Fruit fly (Drosophila melanogaster): ENCODE results near the gene CG7203.
A peak's percentile ranks its signal among the peaks of the same experiment; 100 is the strongest.

The CG7203 gene

dm6 chr2L:7799804-7800433, 46.9 kb upstream of the CG7203 start, which contains the start of the genes Herp and r2d2 (continued):
- peak; percentile 77 for TF ChIP-seq fd59A (GFP tag; optimal IDR thresholded peaks at IDR 0.05)
- peak; percentile 81 for TF ChIP-seq Sox102F (GFP tag; optimal IDR thresholded peaks at IDR 0.05)
- TF ChIP-seq Hr39 (GFP tag; optimal IDR thresholded peaks at IDR 0.05), result peak; percentile 90
- peak; percentile 83 for TF ChIP-seq CG6808 (GFP tag; optimal IDR thresholded peaks at IDR 0.05)
- peak; percentile 76; the same call in 1 of the 2 replicates for TF ChIP-seq CG15336 (GFP tag; IDR thresholded peaks at IDR 0.05)
- TF ChIP-seq ss (GFP tag; optimal IDR thresholded peaks at IDR 0.05), result peak; percentile 80 to 88
- TF ChIP-seq CG1621 (tag; optimal IDR thresholded peaks at IDR 0.05), result peak; percentile 79
- TF ChIP-seq CG8319 (GFP tag; optimal IDR thresholded peaks at IDR 0.05), result peak; percentile 49
- peak; percentile 70 for TF ChIP-seq vri (GFP tag; optimal IDR thresholded peaks at IDR 0.05)
- peak; percentile 86 for TF ChIP-seq Ets96B (tag; optimal IDR thresholded peaks at IDR 0.05)
- TF ChIP-seq Hr38 (GFP tag; optimal IDR thresholded peaks at IDR 0.05), result no peak
- TF ChIP-seq CG11294 (GFP tag; IDR thresholded peaks at IDR 0.05), result peak; percentile 84
- peak; percentile 90 for TF ChIP-seq Met (GFP tag; optimal IDR thresholded peaks at IDR 0.05)
- TF ChIP-seq Gug (GFP tag; IDR thresholded peaks at IDR 0.05), result peak; percentile 86

dm6 chr2L:7795859-7796258, 42.9 kb upstream of the CG7203 start, which contains the start of gene LKRSDH:
TSS of gene LKRSDH (minus strand) at chr2L:7795959.
- no peak for TF ChIP-seq spab (GFP tag; optimal IDR thresholded peaks at IDR 0.05)
- TF ChIP-seq svp (GFP tag), result peak; percentile 35
- no peak for TF ChIP-seq CG8319 (GFP tag; optimal IDR thresholded peaks at IDR 0.05)
- no peak for TF ChIP-seq CG8632 (GFP tag; optimal IDR thresholded peaks at IDR 0.05)
- no peak for TF ChIP-seq Eip75B (GFP tag; optimal IDR thresholded peaks at IDR 0.05)
- no peak for TF ChIP-seq salr (GFP tag; optimal IDR thresholded peaks at IDR 0.05)

- TF ChIP-seq Gug (GFP tag; IDR thresholded peaks at IDR 0.05) (no peak), Hr4 (GFP tag; optimal IDR thresholded peaks at IDR 0.05) (no peak), CG11762 (GFP tag; optimal IDR thresholded peaks at IDR 0.05; ENCODE audit: insufficient read depth) (no peak), Ets96B (tag; optimal IDR thresholded peaks at IDR 0.05) (no peak), CG6854 (GFP tag; optimal IDR thresholded peaks at IDR 0.05) (no peak), Blimp-1 (GFP tag; optimal IDR thresholded peaks at IDR 0.05) (no peak), CG32006 (GFP tag; optimal IDR thresholded peaks at IDR 0.05) (no peak), dac (GFP tag; optimal IDR thresholded peaks at IDR 0.05) (no peak), CG11902 (GFP tag; optimal IDR thresholded peaks at IDR 0.05) (no peak), CG8119 (GFP tag; IDR thresholded peaks at IDR 0.05) (no peak), CG1621 (tag; optimal IDR thresholded peaks at IDR 0.05) (no peak), salr (GFP tag; optimal IDR thresholded peaks at IDR 0.05) (no peak), Sox102F (GFP tag; optimal IDR thresholded peaks at IDR 0.05) (no peak), ss (GFP tag; optimal IDR thresholded peaks at IDR 0.05) (no peak), CG9139 (GFP tag; optimal IDR thresholded peaks at IDR 0.05) (no peak), CG31627 (GFP tag; optimal IDR thresholded peaks at IDR 0.05) (no peak)
Observed at dm6 chr2L:7794689-7795475, 41.9 kb upstream of the CG7203 start.

- no peak for TF ChIP-seq Blimp-1 (GFP tag; optimal IDR thresholded peaks at IDR 0.05)
- no peak for TF ChIP-seq fd85E (GFP tag; optimal IDR thresholded peaks at IDR 0.05)
- TF ChIP-seq CG3032 (tag; optimal IDR thresholded peaks at IDR 0.05), result no peak
- no peak for TF ChIP-seq Ets21C (GFP tag; optimal IDR thresholded peaks at IDR 0.05)
- TF ChIP-seq CG10631 (GFP tag; optimal IDR thresholded peaks at IDR 0.05), result no peak
- no peak for TF ChIP-seq cyc (GFP tag; optimal IDR thresholded peaks at IDR 0.05)
- no peak for TF ChIP-seq CG6792 (GFP tag; optimal IDR thresholded peaks at IDR 0.05)
- TF ChIP-seq achi (GFP tag; optimal IDR thresholded peaks at IDR 0.05), result no peak
- no peak for TF ChIP-seq CG1621 (tag; optimal IDR thresholded peaks at IDR 0.05)
- TF ChIP-seq CG34406 (GFP tag; optimal IDR thresholded peaks at IDR 0.05), result no peak
- no peak for TF ChIP-seq CG11902 (GFP tag; optimal IDR thresholded peaks at IDR 0.05)
- no peak for TF ChIP-seq CG15336 (GFP tag; IDR thresholded peaks at IDR 0.05)
- no peak for TF ChIP-seq CG9139 (GFP tag; optimal IDR thresholded peaks at IDR 0.05)
- TF ChIP-seq Lpt (GFP tag; optimal IDR thresholded peaks at IDR 0.05), result no peak
- TF ChIP-seq esn (GFP tag; optimal IDR thresholded peaks at IDR 0.05), result no peak
Observed at dm6 chr2L:7791356-7791738, 38.4 kb upstream of the CG7203 start.

Measured in whole organism, prepupa.